Fruit fly (Drosophila melanogaster) whole organism, pupa: Measurements from ENCODE around the gene Gapvd1.
A peak's percentile ranks its signal among the peaks of the same experiment; 100 is the strongest.

Experiments
- CG10348 ChIP-seq: fragments of 200-800 bp; sonication (Bioruptor generic); IDR thresholded peaks from 2 replicates; pipeline ENCODE4 v1.3.6; 2022; ENCODE audit warnings: missing biosample characterization, missing genetic modification characterization
- CG12605 ChIP-seq: fragments of 200-800 bp; sonication (Bioruptor generic); IDR thresholded peaks from 2 replicates; pipeline ENCODE4 v1.3.6; 2022; ENCODE audit warnings: missing biosample characterization, missing genetic modification characterization
- CG13204 ChIP-seq: fragments of 200-800 bp; sonication (Bioruptor generic); optimal IDR thresholded peaks from 2 replicates; lab custom pipeline; 2018; ENCODE audit warnings: missing biosample characterization, mild to moderate bottlenecking, missing genetic modification characterization, moderate library complexity
- CG14655 ChIP-seq: fragments of 200-800 bp; sonication (Bioruptor generic); optimal IDR thresholded peaks from 3 replicates; lab custom pipeline; 2017; ENCODE audit warnings: mild to moderate bottlenecking, missing biosample characterization, missing genetic modification reagents, missing genetic modification characterization
- CG15710 ChIP-seq: fragments of 200-800 bp; sonication (Bioruptor generic); optimal IDR thresholded peaks from 2 replicates; lab custom pipeline; 2018; ENCODE audit warnings: missing biosample characterization, mild to moderate bottlenecking, missing genetic modification characterization, moderate library complexity
- CG17806 ChIP-seq: fragments of 200-800 bp; sonication (Bioruptor generic); optimal IDR thresholded peaks from 2 replicates; lab custom pipeline; 2018; ENCODE audit warnings: missing biosample characterization, mild to moderate bottlenecking, missing genetic modification characterization, moderate library complexity
- CG32121 ChIP-seq: fragments of 200-800 bp; sonication (Bioruptor generic); IDR thresholded peaks from 2 replicates; pipeline ENCODE4 v1.3.6; 2022; ENCODE audit warnings: missing biosample characterization, missing genetic modification characterization
- CG34367 ChIP-seq: fragments of 200-800 bp; sonication (Bioruptor generic); optimal IDR thresholded peaks from 2 replicates; lab custom pipeline; 2018; ENCODE audit warnings: missing biosample characterization, mild to moderate bottlenecking, missing genetic modification characterization
- CG4496 ChIP-seq: fragments of 200-800 bp; sonication (Bioruptor generic); IDR thresholded peaks from 3 replicates; pipeline ENCODE4 v1.3.6; 2022; ENCODE audit warnings: missing biosample characterization, missing genetic modification characterization
- CG8159 ChIP-seq: fragments of 200-800 bp; sonication (Bioruptor generic); optimal IDR thresholded peaks from 3 replicates; lab custom pipeline; 2018; ENCODE audit warnings: missing biosample characterization, mild to moderate bottlenecking, missing genetic modification characterization, moderate library complexity
- CG8301 ChIP-seq: fragments of 200-800 bp; sonication (Bioruptor generic); optimal IDR thresholded peaks from 2 replicates; lab custom pipeline; 2018; ENCODE audit warnings: missing biosample characterization, mild to moderate bottlenecking, missing genetic modification characterization
- CG9948 ChIP-seq: fragments of 200-800 bp; sonication (Bioruptor generic); optimal IDR thresholded peaks from 2 replicates; lab custom pipeline; 2018; ENCODE audit warnings: missing biosample characterization, mild to moderate bottlenecking, missing genetic modification characterization, moderate library complexity
- D1 ChIP-seq: fragments of 200-800 bp; sonication (Bioruptor generic); optimal IDR thresholded peaks from 2 replicates; lab custom pipeline; 2018; ENCODE audit warnings: missing biosample characterization, mild to moderate bottlenecking, missing genetic modification characterization, moderate library complexity
- EcR ChIP-seq: fragments of 200-800 bp; sonication (Bioruptor generic); optimal IDR thresholded peaks from 3 replicates; lab custom pipeline; 2019; ENCODE audit warnings: missing biosample characterization, missing genetic modification characterization, mild to moderate bottlenecking, moderate library complexity, missing genetic modification reagents
- Ets98B ChIP-seq: fragments of 200-800 bp; sonication (Bioruptor generic); IDR thresholded peaks from 2 replicates; pipeline ENCODE4 v1.3.6; 2022; ENCODE audit warnings: missing biosample characterization, missing genetic modification characterization
- Pif1A ChIP-seq: fragments of 200-800 bp; sonication (Bioruptor generic); optimal IDR thresholded peaks from 3 replicates; lab custom pipeline; 2016; ENCODE audit warnings: missing biosample characterization, missing genetic modification characterization
- Pif1B ChIP-seq: fragments of 200-800 bp; sonication (Bioruptor generic); optimal IDR thresholded peaks from 3 replicates; lab custom pipeline; 2016; ENCODE audit warnings: missing biosample characterization, missing genetic modification characterization
- Snoo ChIP-seq: fragments of 200-800 bp; sonication (Bioruptor generic); optimal IDR thresholded peaks from 3 replicates; lab custom pipeline; 2017; ENCODE audit warnings: missing biosample characterization, mild to moderate bottlenecking, missing genetic modification characterization, inconsistent platforms
- fd96Ca ChIP-seq: fragments of 200-800 bp; sonication (Bioruptor generic); IDR thresholded peaks from 3 replicates; pipeline ENCODE4 v1.3.6; 2022; ENCODE audit warnings: missing biosample characterization, missing genetic modification characterization
- gl ChIP-seq: fragments of 200-800 bp; sonication (Bioruptor generic); optimal IDR thresholded peaks from 2 replicates; lab custom pipeline; 2018; ENCODE audit warnings: missing biosample characterization, mild to moderate bottlenecking, missing genetic modification characterization
- rn ChIP-seq: fragments of 200-800 bp; sonication (Bioruptor generic); IDR thresholded peaks from 2 replicates; pipeline ENCODE4 v1.3.6; 2022; ENCODE audit warnings: missing biosample characterization, missing genetic modification characterization

The Gapvd1 gene

DNA sequence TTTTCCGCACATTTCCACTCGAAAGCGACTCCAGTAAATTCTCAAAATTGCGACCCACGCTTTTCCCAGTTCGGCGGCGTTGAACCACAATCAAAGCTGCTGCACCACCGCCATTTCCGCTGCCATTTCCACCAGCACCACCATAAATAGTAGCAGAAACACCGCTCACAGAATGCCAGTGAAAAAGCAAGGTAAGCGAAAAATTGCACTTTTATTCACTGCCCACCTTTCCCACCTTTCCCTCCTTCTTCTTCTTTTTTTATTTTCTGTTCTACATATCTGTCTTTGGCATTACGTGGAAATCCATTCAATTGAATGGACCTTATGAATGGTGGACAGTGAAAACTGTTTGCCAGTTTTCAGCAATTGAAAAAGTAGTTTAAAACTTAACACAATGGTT is 49.1 kb downstream of the Gapvd1 start:
- TF ChIP-seq CG8301 (tag; lab: Kevin White, UChicago) (no peak), CG12605 (GFP tag; lab: Robert Waterston, UW) (no peak), fd96Ca (GFP tag; lab: Robert Waterston, UW) (no peak), Snoo (tag; lab: Kevin White, UChicago) (no peak), gl (tag; lab: Kevin White, UChicago) (no peak), CG15710 (tag; lab: Kevin White, UChicago) (no peak), Pif1B (GFP tag; lab: Kevin White, UChicago) (no peak), D1 (no peak), CG14655 (no peak), CG4496 (GFP tag; lab: Robert Waterston, UW) (no peak), Pif1A (GFP tag; lab: Kevin White, UChicago) (no peak), CG8159 (tag; lab: Kevin White, UChicago) (no peak), CG13204 (GFP tag; lab: Kevin White, UChicago) (no peak), CG10348 (GFP tag; lab: Robert Waterston, UW) (no peak), CG9948 (tag; lab: Kevin White, UChicago) (no peak), rn (GFP tag; lab: Robert Waterston, UW) (no peak), CG34367 (tag; lab: Kevin White, UChicago) (no peak), CG32121 (GFP tag; lab: Robert Waterston, UW) (no peak), Ets98B (GFP tag; lab: Robert Waterston, UW) (no peak), CG17806 (tag; lab: Kevin White, UChicago) (no peak)

DNA sequence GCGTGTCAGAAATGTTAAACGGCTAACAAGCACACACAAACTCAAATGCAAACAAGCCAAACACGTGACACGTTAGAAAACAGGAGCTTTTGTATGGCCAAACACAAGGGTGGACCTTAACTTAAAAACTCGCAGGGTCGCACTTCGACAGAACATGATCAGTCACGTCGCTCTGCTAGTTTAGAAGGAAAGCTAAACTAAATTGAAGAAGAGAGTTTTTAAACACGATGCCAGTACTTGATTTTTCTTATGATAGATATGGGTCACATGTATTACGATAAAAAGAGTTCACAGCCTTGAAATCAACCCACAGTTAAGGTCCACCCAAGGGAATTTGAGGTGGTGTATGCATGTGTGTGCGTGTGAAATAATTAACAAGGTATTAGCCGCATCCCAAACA is 53.2 kb downstream of the Gapvd1 start:
- TF ChIP-seq CG17806 (tag; lab: Kevin White, UChicago) (no peak), CG9948 (tag; lab: Kevin White, UChicago) (peak; percentile 2), CG13204 (GFP tag; lab: Kevin White, UChicago) (no peak), CG15710 (tag; lab: Kevin White, UChicago) (no peak), Pif1A (GFP tag; lab: Kevin White, UChicago) (peak; percentile 7), CG10348 (GFP tag; lab: Robert Waterston, UW) (no peak), CG14655 (peak; percentile 16), CG12605 (GFP tag; lab: Robert Waterston, UW) (no peak), rn (GFP tag; lab: Robert Waterston, UW) (no peak), Ets98B (GFP tag; lab: Robert Waterston, UW) (no peak), CG8301 (tag; lab: Kevin White, UChicago) (no peak), Pif1B (GFP tag; lab: Kevin White, UChicago) (no peak), EcR (GFP tag; lab: Kevin White, UChicago) (no peak), CG4496 (GFP tag; lab: Robert Waterston, UW) (no peak), Snoo (tag; lab: Kevin White, UChicago) (no peak), CG8159 (tag; lab: Kevin White, UChicago) (peak; percentile 69), CG34367 (tag; lab: Kevin White, UChicago) (no peak), CG32121 (GFP tag; lab: Robert Waterston, UW) (no peak), gl (tag; lab: Kevin White, UChicago) (no peak), fd96Ca (GFP tag; lab: Robert Waterston, UW) (no peak), D1 (no peak)

- TF ChIP-seq CG32121 (GFP tag; lab: Robert Waterston, UW) (no peak; the same call in 1 of the 2 replicates), CG15710 (tag; lab: Kevin White, UChicago) (peak; percentile 20), CG4496 (GFP tag; lab: Robert Waterston, UW) (no peak), EcR (GFP tag; lab: Kevin White, UChicago) (no peak), Pif1B (GFP tag; lab: Kevin White, UChicago) (peak; percentile 2), fd96Ca (GFP tag; lab: Robert Waterston, UW) (no peak), gl (tag; lab: Kevin White, UChicago) (no peak), Snoo (tag; lab: Kevin White, UChicago) (no peak), CG9948 (tag; lab: Kevin White, UChicago) (peak; percentile 3), Ets98B (GFP tag; lab: Robert Waterston, UW) (no peak), CG13204 (GFP tag; lab: Kevin White, UChicago) (no peak), Pif1A (GFP tag; lab: Kevin White, UChicago) (no peak), CG34367 (tag; lab: Kevin White, UChicago) (peak; percentile 27), D1 (no peak), CG17806 (tag; lab: Kevin White, UChicago) (no peak), CG14655 (no peak), CG8301 (tag; lab: Kevin White, UChicago) (no peak), CG10348 (GFP tag; lab: Robert Waterston, UW) (no peak), CG8159 (tag; lab: Kevin White, UChicago) (peak; percentile 43), CG12605 (GFP tag; lab: Robert Waterston, UW) (no peak; the same call in 1 of the 2 replicates), rn (GFP tag; lab: Robert Waterston, UW) (no peak)
- TF ChIP-seq, all 21 proteins: peak for 5
These were observed 54.0 kb downstream of the Gapvd1 start for dm6 chrX:11379139-11379538.

DNA sequence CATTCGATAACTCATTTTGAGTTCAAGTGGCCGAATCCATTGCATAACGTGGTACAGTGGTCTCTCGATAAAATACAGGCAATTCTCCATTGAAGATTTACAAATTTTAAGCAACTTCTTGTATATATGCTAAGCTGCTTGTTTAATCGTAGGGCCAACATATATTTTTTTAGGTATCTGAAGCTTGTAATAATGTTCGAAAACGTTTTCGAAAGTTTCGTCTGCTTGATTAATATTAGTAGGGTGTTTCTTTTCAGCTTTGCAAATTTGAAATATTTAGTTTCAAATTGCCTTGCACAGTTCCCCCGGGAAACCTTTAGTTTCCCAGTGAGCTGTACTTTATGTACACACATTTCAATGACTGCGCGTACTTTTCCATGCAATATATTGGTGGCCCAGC is 54.6 kb downstream of the Gapvd1 start:
- TF ChIP-seq fd96Ca (GFP tag; lab: Robert Waterston, UW) (no peak), Pif1B (GFP tag; lab: Kevin White, UChicago) (no peak), CG17806 (tag; lab: Kevin White, UChicago) (no peak), EcR (GFP tag; lab: Kevin White, UChicago) (no peak), CG15710 (tag; lab: Kevin White, UChicago) (no peak), Pif1A (GFP tag; lab: Kevin White, UChicago) (no peak), CG10348 (GFP tag; lab: Robert Waterston, UW) (no peak), Snoo (tag; lab: Kevin White, UChicago) (no peak), CG4496 (GFP tag; lab: Robert Waterston, UW) (no peak), CG9948 (tag; lab: Kevin White, UChicago) (no peak), CG32121 (GFP tag; lab: Robert Waterston, UW) (no peak), CG8159 (tag; lab: Kevin White, UChicago) (no peak), CG14655 (no peak)
- TF ChIP-seq, all 21 proteins: peak for 0
